Fruit fly (Drosophila melanogaster) whole organism, prepupa: ENCODE results near the gene CG18281.
A peak's percentile ranks its signal among the peaks of the same experiment; 100 is the strongest.

Source experiments
- Blimp-1 ChIP-seq: fragments of 200-800 bp; sonication (Bioruptor generic); optimal IDR thresholded peaks from 3 replicates; lab custom pipeline; 2017; ENCODE audit warnings: missing biosample characterization, missing genetic modification characterization, mild to moderate bottlenecking, moderate library complexity, missing genetic modification reagents
- CG10631 ChIP-seq: fragments of 200-800 bp; sonication (Bioruptor generic); optimal IDR thresholded peaks from 2 replicates; lab custom pipeline; 2016; ENCODE audit warnings: missing biosample characterization, missing genetic modification characterization
- CG10669 ChIP-seq: fragments of 200-800 bp; sonication (Bioruptor generic); optimal IDR thresholded peaks from 3 replicates; lab custom pipeline; 2018; ENCODE audit warnings: missing biosample characterization, mild to moderate bottlenecking, missing genetic modification characterization, moderate library complexity
- CG11762 ChIP-seq: fragments of 200-800 bp; sonication (Bioruptor generic); optimal IDR thresholded peaks from 3 replicates; lab custom pipeline; 2016; ENCODE audit warnings: missing biosample characterization, missing genetic modification characterization; ENCODE audit not compliant: insufficient read depth
- CG11902 ChIP-seq: fragments of 200-800 bp; sonication (Bioruptor generic); optimal IDR thresholded peaks from 3 replicates; lab custom pipeline; 2016; ENCODE audit warnings: missing biosample characterization, missing genetic modification characterization
- CG1621 ChIP-seq: fragments of 200-800 bp; sonication (Bioruptor generic); optimal IDR thresholded peaks from 3 replicates; lab custom pipeline; 2018; ENCODE audit warnings: missing biosample characterization, mild to moderate bottlenecking, missing genetic modification characterization
- CG3032 ChIP-seq: fragments of 200-800 bp; optimal IDR thresholded peaks from 2 replicates; lab custom pipeline; 2019; ENCODE audit warnings: missing biosample characterization, mild to moderate bottlenecking, missing genetic modification characterization, moderate library complexity
- CG32006 ChIP-seq: fragments of 200-800 bp; sonication (Bioruptor generic); optimal IDR thresholded peaks from 3 replicates; lab custom pipeline; 2017; ENCODE audit warnings: missing biosample characterization, mild to moderate bottlenecking, missing genetic modification characterization
- CG34406 ChIP-seq: fragments of 200-800 bp; sonication (Bioruptor generic); optimal IDR thresholded peaks from 3 replicates; lab custom pipeline; 2016; ENCODE audit warnings: missing biosample characterization, missing genetic modification characterization
- CG3919 ChIP-seq: fragments of 200-800 bp; sonication (Bioruptor generic); optimal IDR thresholded peaks from 3 replicates; lab custom pipeline; 2016; ENCODE audit warnings: missing biosample characterization, missing genetic modification characterization
- CG4318 ChIP-seq: fragments of 200-800 bp; sonication (Bioruptor generic); optimal IDR thresholded peaks from 3 replicates; lab custom pipeline; 2017; ENCODE audit warnings: missing biosample characterization, mild to moderate bottlenecking, missing genetic modification characterization
- CG6163 ChIP-seq: fragments of 200-800 bp; sonication (Bioruptor generic); IDR thresholded peaks from 3 replicates; pipeline ENCODE4 v1.3.6; 2022; ENCODE audit warnings: missing biosample characterization, missing genetic modification characterization
- CG6276 ChIP-seq: fragments of 200-800 bp; sonication (Bioruptor generic); optimal IDR thresholded peaks from 2 replicates; lab custom pipeline; 2017; ENCODE audit warnings: missing biosample characterization, mild to moderate bottlenecking, missing genetic modification characterization
- CG6792 ChIP-seq: fragments of 200-800 bp; sonication (Bioruptor generic); optimal IDR thresholded peaks from 3 replicates; lab custom pipeline; 2016; ENCODE audit warnings: missing biosample characterization, missing genetic modification characterization
- CG6808 ChIP-seq: fragments of 200-800 bp; sonication (Bioruptor generic); optimal IDR thresholded peaks from 3 replicates; lab custom pipeline; 2017; ENCODE audit warnings: missing biosample characterization, missing genetic modification characterization, mild to moderate bottlenecking, moderate library complexity, missing genetic modification reagents
- CG6854 ChIP-seq: fragments of 200-800 bp; sonication (Bioruptor generic); optimal IDR thresholded peaks from 2 replicates; lab custom pipeline; 2017; ENCODE audit warnings: missing biosample characterization, mild to moderate bottlenecking, missing genetic modification characterization
- CG7368 ChIP-seq: fragments of 200-800 bp; sonication (Bioruptor generic); optimal IDR thresholded peaks from 3 replicates; lab custom pipeline; 2016; ENCODE audit warnings: missing biosample characterization, missing genetic modification characterization
- CG8119 ChIP-seq: fragments of 200-800 bp; sonication (Bioruptor generic); IDR thresholded peaks from 3 replicates; pipeline ENCODE4 v1.3.6; 2022; ENCODE audit warnings: missing biosample characterization, missing genetic modification characterization
- CG8319 ChIP-seq: fragments of 200-800 bp; sonication (Bioruptor generic); optimal IDR thresholded peaks from 3 replicates; lab custom pipeline; 2016; ENCODE audit warnings: missing biosample characterization, missing genetic modification characterization
- CG8632 ChIP-seq: fragments of 200-800 bp; sonication (Bioruptor generic); optimal IDR thresholded peaks from 3 replicates; lab custom pipeline; 2016; ENCODE audit warnings: missing biosample characterization, missing genetic modification characterization
- CG9139 ChIP-seq: fragments of 200-800 bp; sonication (Bioruptor generic); optimal IDR thresholded peaks from 3 replicates; lab custom pipeline; 2017; ENCODE audit warnings: missing biosample characterization, mild to moderate bottlenecking, missing genetic modification characterization
- Eip75B ChIP-seq: fragments of 200-800 bp; sonication (Bioruptor generic); optimal IDR thresholded peaks from 3 replicates; lab custom pipeline; 2016; ENCODE audit warnings: missing biosample characterization, missing genetic modification characterization
- Eip78C ChIP-seq: fragments of 200-800 bp; sonication (Bioruptor generic); peaks from one replicate; lab custom pipeline; 2016; ENCODE audit warnings: missing biosample characterization, missing genetic modification characterization
- Eip93F ChIP-seq: fragments of 200-800 bp; sonication (Bioruptor generic); optimal IDR thresholded peaks from 2 replicates; lab custom pipeline; 2016; ENCODE audit warnings: missing biosample characterization, mild to moderate bottlenecking, missing genetic modification characterization
- Ets21C ChIP-seq: fragments of 200-800 bp; sonication (Bioruptor generic); optimal IDR thresholded peaks from 3 replicates; lab custom pipeline; 2016; ENCODE audit warnings: missing biosample characterization, missing genetic modification characterization
- Ets96B ChIP-seq: fragments of 200-800 bp; optimal IDR thresholded peaks from 2 replicates; lab custom pipeline; 2019; ENCODE audit warnings: missing biosample characterization, mild to moderate bottlenecking, missing genetic modification characterization, moderate library complexity
- Gug ChIP-seq: fragments of 200-800 bp; sonication (Bioruptor generic); IDR thresholded peaks from 2 replicates; pipeline ENCODE4 v1.3.6; 2022; ENCODE audit warnings: missing biosample characterization, missing genetic modification characterization
- Hr38 ChIP-seq: sonication (Bioruptor generic); optimal IDR thresholded peaks from 2 replicates; lab custom pipeline; 2016; ENCODE audit warnings: missing biosample characterization, missing genetic modification characterization
- Hr39 ChIP-seq: fragments of 200-800 bp; sonication (Bioruptor generic); optimal IDR thresholded peaks from 2 replicates; lab custom pipeline; 2016; ENCODE audit warnings: missing biosample characterization, missing genetic modification characterization
- Lpt ChIP-seq: fragments of 200-800 bp; sonication (Bioruptor generic); optimal IDR thresholded peaks from 3 replicates; lab custom pipeline; 2016; ENCODE audit warnings: missing biosample characterization, missing genetic modification characterization
- Met ChIP-seq: fragments of 200-800 bp; sonication (Bioruptor generic); optimal IDR thresholded peaks from 3 replicates; lab custom pipeline; 2016; ENCODE audit warnings: missing biosample characterization, missing genetic modification characterization
- Smox ChIP-seq: fragments of 200-800 bp; sonication (Bioruptor generic); optimal IDR thresholded peaks from 3 replicates; lab custom pipeline; 2016; ENCODE audit warnings: missing biosample characterization, missing genetic modification characterization
- Sox14 ChIP-seq: fragments of 200-800 bp; sonication (Bioruptor generic); optimal IDR thresholded peaks from 3 replicates; lab custom pipeline; 2016; ENCODE audit warnings: missing biosample characterization, missing genetic modification characterization
- achi ChIP-seq: fragments of 200-800 bp; sonication (Bioruptor generic); optimal IDR thresholded peaks from 3 replicates; lab custom pipeline; 2016; ENCODE audit warnings: missing biosample characterization, missing genetic modification characterization
- acj6 ChIP-seq: fragments of 200-800 bp; sonication (Bioruptor generic); optimal IDR thresholded peaks from 3 replicates; lab custom pipeline; 2016; ENCODE audit warnings: missing biosample characterization, missing genetic modification characterization
- cyc ChIP-seq: fragments of 200-800 bp; sonication (Bioruptor generic); optimal IDR thresholded peaks from 3 replicates; lab custom pipeline; 2016; ENCODE audit warnings: missing biosample characterization, missing genetic modification characterization
- dac ChIP-seq: fragments of 200-800 bp; sonication (Bioruptor generic); optimal IDR thresholded peaks from 2 replicates; lab custom pipeline; 2017; ENCODE audit warnings: missing biosample characterization, mild to moderate bottlenecking, missing genetic modification characterization
- dsx ChIP-seq: fragments of 200-800 bp; optimal IDR thresholded peaks from 3 replicates; lab custom pipeline; 2019; ENCODE audit warnings: missing biosample characterization, mild to moderate bottlenecking, missing genetic modification characterization, moderate library complexity; ENCODE audit not compliant: poor library complexity, severe bottlenecking
- eg ChIP-seq: fragments of 200-800 bp; sonication (Bioruptor generic); IDR thresholded peaks from 3 replicates; pipeline ENCODE4 v1.3.6; 2022; ENCODE audit warnings: missing biosample characterization, missing genetic modification characterization
- esn ChIP-seq: fragments of 200-800 bp; sonication (Bioruptor generic); optimal IDR thresholded peaks from 2 replicates; lab custom pipeline; 2016; ENCODE audit warnings: missing biosample characterization, mild to moderate bottlenecking, missing genetic modification characterization, moderate library complexity
- fd59A ChIP-seq: fragments of 200-800 bp; sonication (Bioruptor generic); optimal IDR thresholded peaks from 2 replicates; lab custom pipeline; 2017; ENCODE audit warnings: missing biosample characterization, mild to moderate bottlenecking, missing genetic modification characterization, missing genetic modification reagents
- fd85E ChIP-seq: fragments of 200-800 bp; sonication (Bioruptor generic); optimal IDR thresholded peaks from 3 replicates; lab custom pipeline; 2016; ENCODE audit warnings: missing biosample characterization, missing genetic modification characterization
- fkh ChIP-seq: fragments of 200-800 bp; sonication (Bioruptor generic); optimal IDR thresholded peaks from 3 replicates; lab custom pipeline; 2017; ENCODE audit warnings: missing biosample characterization, mild to moderate bottlenecking, missing genetic modification characterization, moderate library complexity
- lz ChIP-seq: fragments of 200-800 bp; sonication (Bioruptor generic); optimal IDR thresholded peaks from 3 replicates; lab custom pipeline; 2016; ENCODE audit warnings: missing biosample characterization, missing genetic modification characterization
- net ChIP-seq: fragments of 200-800 bp; sonication (Bioruptor generic); optimal IDR thresholded peaks from 3 replicates; lab custom pipeline; 2016; ENCODE audit warnings: missing biosample characterization, missing genetic modification characterization
- salr ChIP-seq, 2 experiments: fragments of 200-800 bp; sonication (Bioruptor generic); optimal IDR thresholded peaks; 3 replicates each; lab custom pipeline; 2016 to 2018; ENCODE audit warnings: missing biosample characterization in 2 of 2, missing genetic modification characterization in 2 of 2, mild to moderate bottlenecking in 1 of 2
- ss ChIP-seq, 2 experiments: fragments of 200-800 bp; sonication (Bioruptor generic); optimal IDR thresholded peaks; 2 replicates in 1 of 2; 3 replicates in 1 of 2; lab custom pipeline; 2017 to 2018; ENCODE audit warnings: mild to moderate bottlenecking in 2 of 2, missing biosample characterization in 2 of 2, missing genetic modification characterization in 2 of 2, moderate library complexity in 1 of 2
- topi ChIP-seq: fragments of 200-800 bp; sonication (Bioruptor generic); optimal IDR thresholded peaks from 3 replicates; lab custom pipeline; 2016; ENCODE audit warnings: missing biosample characterization, missing genetic modification characterization

Gene CG18281

dm6 chr3L:20508136-20508635 lies 8.6 kb downstream of the CG18281 start (continued):
- TF ChIP-seq Hr39, result peak; percentile 92
- TF ChIP-seq CG11762 (GFP tag; lab: Kevin White, UChicago), result peak; percentile 83
- TF ChIP-seq CG6276 (GFP tag; lab: Kevin White, UChicago), result peak; percentile 83
- peak; percentile 98 for TF ChIP-seq Eip78C (GFP tag; lab: Kevin White, UChicago)
- peak; percentile 90 for TF ChIP-seq CG8632
- peak; percentile 91 for TF ChIP-seq net (GFP tag; lab: Kevin White, UChicago)
- TF ChIP-seq CG10669 (GFP tag; lab: Kevin White, UChicago), result peak; percentile 91
- peak; percentile 91 for TF ChIP-seq achi (GFP tag; lab: Kevin White, UChicago)
- peak; percentile 92 for TF ChIP-seq cyc
- peak; percentile 59 for TF ChIP-seq dsx (GFP tag; lab: Kevin White, UChicago)
- peak; percentile 90 for TF ChIP-seq Smox (GFP tag; lab: Kevin White, UChicago)
- peak; percentile 80 for TF ChIP-seq CG6854 (GFP tag; lab: Kevin White, UChicago)
- TF ChIP-seq Met (GFP tag; lab: Kevin White, UChicago), result peak; percentile 95
- no peak; the same call in none of the 3 replicates for TF ChIP-seq CG6163
- TF ChIP-seq CG11902 (GFP tag; lab: Kevin White, UChicago), result peak; percentile 98
- peak; percentile 82 for TF ChIP-seq Ets96B (tag; lab: Kevin White, UChicago)
- peak; percentile 91 for TF ChIP-seq lz (GFP tag; lab: Kevin White, UChicago)
- peak; percentile 90 for TF ChIP-seq Gug (GFP tag; lab: Robert Waterston, UW)
- peak; percentile 92 for TF ChIP-seq Eip75B (GFP tag; lab: Kevin White, UChicago)
- TF ChIP-seq CG32006 (GFP tag; lab: Kevin White, UChicago), result peak; percentile 89
- peak; percentile 88 for TF ChIP-seq CG8319 (GFP tag; lab: Kevin White, UChicago)
- TF ChIP-seq fd85E (GFP tag; lab: Kevin White, UChicago), result peak; percentile 75
- TF ChIP-seq Hr38, result no peak
- peak; percentile 53 for TF ChIP-seq Eip93F (GFP tag; lab: Kevin White, UChicago)
- TF ChIP-seq eg, result peak; percentile 91; the same call in 2 of the 3 replicates
- TF ChIP-seq CG10631, result peak; percentile 93
- TF ChIP-seq CG3919 (GFP tag; lab: Kevin White, UChicago), result peak; percentile 95
- TF ChIP-seq CG6792 (GFP tag; lab: Kevin White, UChicago), result peak; percentile 90
- TF ChIP-seq CG7368 (GFP tag; lab: Kevin White, UChicago), result peak; percentile 88
- TF ChIP-seq CG8119 (GFP tag; lab: Robert Waterston, UW), result no peak; the same call in none of the 3 replicates
- peak; percentile 92 for TF ChIP-seq Sox14 (GFP tag; lab: Kevin White, UChicago)
- peak in 1 of 2 experiments; percentile 87 for TF ChIP-seq salr (GFP tag; optimal IDR thresholded peaks at IDR 0.05; lab: Kevin White, UChicago)

dm6 chr3L:20509121-20509934 lies 9.7 kb downstream of the CG18281 start:
- peak; percentile 90 for TF ChIP-seq esn (GFP tag; lab: Kevin White, UChicago)
- TF ChIP-seq ss (GFP tag; optimal IDR thresholded peaks at IDR 0.05; lab: Kevin White, UChicago), result peak; percentile 72 to 84
- TF ChIP-seq CG6163, result 0 out of 3 replicates have a peak, but pooled peaks have one; percentile 26
- TF ChIP-seq dac (GFP tag; lab: Kevin White, UChicago), result peak; percentile 50
- no peak for TF ChIP-seq fd85E (GFP tag; lab: Kevin White, UChicago)
- TF ChIP-seq Hr39, result peak; percentile 72
- peak; percentile 78 for TF ChIP-seq CG34406
- peak; percentile 71 for TF ChIP-seq fkh (GFP tag; lab: Kevin White, UChicago)
- TF ChIP-seq CG4318, result peak; percentile 67
- peak; percentile 58 for TF ChIP-seq Ets21C (GFP tag; lab: Kevin White, UChicago)
- TF ChIP-seq CG3032 (tag; lab: Kevin White, UChicago), result peak; percentile 78
- peak; percentile 82 for TF ChIP-seq Met (GFP tag; lab: Kevin White, UChicago)
- peak; percentile 86 for TF ChIP-seq CG6808 (GFP tag; lab: Kevin White, UChicago)
- peak; percentile 71 for TF ChIP-seq fd59A
- no peak for TF ChIP-seq Hr38
- TF ChIP-seq Blimp-1 (GFP tag; lab: Kevin White, UChicago), result peak; percentile 49
- peak; percentile 75 for TF ChIP-seq acj6 (GFP tag; lab: Kevin White, UChicago)
- peak; percentile 84 for TF ChIP-seq net (GFP tag; lab: Kevin White, UChicago)
- peak; percentile 48 for TF ChIP-seq CG1621 (tag; lab: Kevin White, UChicago)
- TF ChIP-seq topi, result peak; percentile 89
- TF ChIP-seq Ets96B (tag; lab: Kevin White, UChicago), result peak; percentile 69
- TF ChIP-seq CG9139, result peak; percentile 59
- peak; percentile 67 for TF ChIP-seq Lpt (GFP tag; lab: Kevin White, UChicago)
